Worm (Caenorhabditis elegans): ENCODE data around the gene dmsr-14.

ce11 chrV:6767576-6767975 is 49.5 kb downstream of the dmsr-14 start:
- no peak for TF ChIP-seq ceh-8 (GFP tag; optimal IDR thresholded peaks at IDR 0.05)
- TF ChIP-seq snpc-4 (tag; optimal IDR thresholded peaks at IDR 0.05) = no peak
- no peak for TF ChIP-seq lin-39 (tag; optimal IDR thresholded peaks at IDR 0.05)
- TF ChIP-seq elt-2 (tag; optimal IDR thresholded peaks at IDR 0.05) = no peak
- TF ChIP-seq lsy-2 (tag; optimal IDR thresholded peaks at IDR 0.05) = no peak
- no peak for TF ChIP-seq lir-3 (tag; optimal IDR thresholded peaks at IDR 0.05; ENCODE audit: poor library complexity)
- no peak for TF ChIP-seq blmp-1 (tag; optimal IDR thresholded peaks at IDR 0.05)
- TF ChIP-seq unc-62 (GFP tag; optimal IDR thresholded peaks at IDR 0.05) = no peak
- TF ChIP-seq irx-1 (tag; optimal IDR thresholded peaks at IDR 0.05) = no peak
- TF ChIP-seq unc-130 (tag; optimal IDR thresholded peaks at IDR 0.05) = no peak
- no peak for TF ChIP-seq mdl-1 (tag; optimal IDR thresholded peaks at IDR 0.05)
- TF ChIP-seq ztf-11 (tag; optimal IDR thresholded peaks at IDR 0.05) = no peak

Measured in whole organism, L1 larva.